Worm (Caenorhabditis elegans): ENCODE results near the gene F21F8.5.

- no peak for TF ChIP-seq tbp1 (GFP tag; optimal IDR thresholded peaks at IDR 0.05)
- no peak for TF ChIP-seq F49E8.2 (tag; optimal IDR thresholded peaks at IDR 0.05; ENCODE audit: insufficient read depth)
- no peak for TF ChIP-seq tbx-9 (tag; optimal IDR thresholded peaks at IDR 0.05; ENCODE audit: borderline replicate concordance)
- no peak for TF ChIP-seq unc-130 (GFP tag; optimal IDR thresholded peaks at IDR 0.05)
- no peak for TF ChIP-seq ama-1 (optimal IDR thresholded peaks at IDR 0.05)
- no peak for TF ChIP-seq ama-1 (GFP tag; optimal IDR thresholded peaks at IDR 0.05)
Measured at ce11 chrV:8295866-8296265, 29.7 kb upstream of the F21F8.5 start, which contains the start of gene smex-1.

Data from whole organism, young adult.